Fruit fly (Drosophila melanogaster): ENCODE measurements around the gene Ir94b.
A peak's percentile ranks its signal among the peaks of the same experiment; 100 is the strongest.

The Ir94b gene

dm6 chr3R:22161613-22162409 lies 44.8 kb upstream of the Ir94b start (continued):
- TF ChIP-seq CG6654 (GFP tag; optimal IDR thresholded peaks at IDR 0.05) (no peak), inv (GFP tag; IDR thresholded peaks at IDR 0.05; ENCODE audit: partially characterized antibody) (no peak), CG4328 (GFP tag; optimal IDR thresholded peaks at IDR 0.05) (no peak), Atf3 (GFP tag; optimal IDR thresholded peaks at IDR 0.05) (no peak), ERR (GFP tag; optimal IDR thresholded peaks at IDR 0.05) (no peak), Opbp (GFP tag; IDR thresholded peaks at IDR 0.05; ENCODE audit: partially characterized antibody) (no peak), CG4617 (GFP tag; optimal IDR thresholded peaks at IDR 0.05; ENCODE audit: borderline replicate concordance) (no peak), Oli (tag; optimal IDR thresholded peaks at IDR 0.05) (no peak), Spps (tag; optimal IDR thresholded peaks at IDR 0.05) (no peak), ara (GFP tag; IDR thresholded peaks at IDR 0.05) (no peak), CG8388 (GFP tag; optimal IDR thresholded peaks at IDR 0.05) (no peak), CG13287 (GFP tag; IDR thresholded peaks at IDR 0.05; ENCODE audit: partially characterized antibody) (no peak), Doc2 (GFP tag; IDR thresholded peaks at IDR 0.05) (no peak), CG17568 (GFP tag; optimal IDR thresholded peaks at IDR 0.05) (no peak), CG31224 (GFP tag; IDR thresholded peaks at IDR 0.05) (no peak), PHDP (tag; optimal IDR thresholded peaks at IDR 0.05) (no peak), CG15696 (tag; optimal IDR thresholded peaks at IDR 0.05) (peak; percentile 80), wek (GFP tag; optimal IDR thresholded peaks at IDR 0.05) (no peak), bbx (GFP tag; IDR thresholded peaks at IDR 0.05; ENCODE audit: partially characterized antibody) (no peak), CG18599 (GFP tag; optimal IDR thresholded peaks at IDR 0.05) (no peak), nerfin-1 (tag; optimal IDR thresholded peaks at IDR 0.05) (peak; percentile 50), CG13123 (GFP tag; optimal IDR thresholded peaks at IDR 0.05) (no peak), chm (GFP tag; IDR thresholded peaks at IDR 0.05) (peak; percentile 25; the same call in 1 of the 2 replicates), Abd-B (GFP tag; optimal IDR thresholded peaks at IDR 0.05) (no peak), disco-r (GFP tag; optimal IDR thresholded peaks at IDR 0.05) (no peak), sc (optimal IDR thresholded peaks at IDR 0.05) (no peak), sc (GFP tag; optimal IDR thresholded peaks at IDR 0.05) (no peak), Six4 (GFP tag; optimal IDR thresholded peaks at IDR 0.05) (no peak), sens (GFP tag) (peak; percentile 60), CG7928 (GFP tag; optimal IDR thresholded peaks at IDR 0.05) (no peak), vnd (GFP tag; IDR thresholded peaks at IDR 0.05; ENCODE audit: partially characterized antibody) (no peak), Max (GFP tag; optimal IDR thresholded peaks at IDR 0.05) (no peak), D19B (GFP tag; optimal IDR thresholded peaks at IDR 0.05) (no peak), slp2 (GFP tag; optimal IDR thresholded peaks at IDR 0.05) (no peak), tna (GFP tag; IDR thresholded peaks at IDR 0.05; ENCODE audit: partially characterized antibody) (no peak), klu (GFP tag; IDR thresholded peaks at IDR 0.05) (no peak), ATbp (GFP tag; optimal IDR thresholded peaks at IDR 0.05) (no peak), scrt (GFP tag; optimal IDR thresholded peaks at IDR 0.05) (no peak), btn (GFP tag; optimal IDR thresholded peaks at IDR 0.05) (no peak), CG31441 (GFP tag; IDR thresholded peaks at IDR 0.05) (peak; percentile 16; the same call in 1 of the 2 replicates), CG10979 (tag; optimal IDR thresholded peaks at IDR 0.05) (no peak), CG15514 (GFP tag; optimal IDR thresholded peaks at IDR 0.05) (no peak), CG11398 (GFP tag; optimal IDR thresholded peaks at IDR 0.05) (no peak), zfh1 (GFP tag; IDR thresholded peaks at IDR 0.05) (no peak), so (GFP tag; IDR thresholded peaks at IDR 0.05) (no peak), H2.0 (GFP tag; IDR thresholded peaks at IDR 0.05) (no peak), CG1603 (tag; optimal IDR thresholded peaks at IDR 0.05) (peak; percentile 8), CG12219 (GFP tag; optimal IDR thresholded peaks at IDR 0.05) (no peak), E2f1 (GFP tag; IDR thresholded peaks at IDR 0.05) (no peak)

Data from whole organism, embryonic.